Worm (Caenorhabditis elegans) whole organism, L1 larva: Measurements from ENCODE around the gene drd-50.

Source experiments
- ceh-82 ChIP-seq, 3 experiments: fragments of 150-350 bp in 1 of 3; sonication (generic microtip) in 2 of 3; optimal IDR thresholded peaks; 2 replicates each; lab custom pipeline; 2014 to 2017; ENCODE audit warnings: missing biosample characterization in 3 of 3, missing genetic modification characterization in 3 of 3
- dpl-1 ChIP-seq, 3 experiments: fragments of 150-350 bp in 2 of 3; sonication (generic microtip) in 1 of 3; optimal IDR thresholded peaks; 2 replicates each; lab custom pipeline; 2014 to 2017; ENCODE audit warnings: missing biosample characterization in 3 of 3, missing genetic modification characterization in 3 of 3, missing genetic modification reagents in 3 of 3
- fkh-10 ChIP-seq: sonication (generic microtip); optimal IDR thresholded peaks from 2 replicates; lab custom pipeline; 2017; ENCODE audit warnings: missing biosample characterization, missing genetic modification reagents, missing genetic modification characterization
- fkh-8 ChIP-seq: sonication (generic microtip); optimal IDR thresholded peaks from 2 replicates; lab custom pipeline; 2016; ENCODE audit warnings: mild to moderate bottlenecking, missing genetic modification characterization, missing compliant biosample characterization
- fos-1 ChIP-seq: fragments of 150-350 bp; optimal IDR thresholded peaks from 2 replicates; lab custom pipeline; 2014; ENCODE audit warnings: missing biosample characterization, missing genetic modification characterization
- mdl-1 ChIP-seq, 2 experiments: fragments of 150-350 bp; optimal IDR thresholded peaks; 2 replicates each; lab custom pipeline; 2014 to 2017; ENCODE audit warnings: missing biosample characterization in 2 of 2, missing genetic modification characterization in 2 of 2, inconsistent platforms in 1 of 2
- nhr-77 ChIP-seq: fragments of 150-350 bp; optimal IDR thresholded peaks from 2 replicates; lab custom pipeline; 2014; ENCODE audit warnings: missing biosample characterization, missing genetic modification characterization
- snpc-4 ChIP-seq: fragments of 150-350 bp; optimal IDR thresholded peaks from 2 replicates; lab custom pipeline; 2014; ENCODE audit warnings: missing biosample characterization, missing genetic modification characterization
- sox-4 ChIP-seq: sonication (generic microtip); optimal IDR thresholded peaks from 2 replicates; lab custom pipeline; 2016; ENCODE audit warnings: missing genetic modification characterization, missing compliant biosample characterization
- tbx-2 ChIP-seq: sonication (generic microtip); optimal IDR thresholded peaks from 2 replicates; lab custom pipeline; 2016; ENCODE audit warnings: missing genetic modification characterization, missing compliant biosample characterization
- xbp-1 ChIP-seq: sonication (generic microtip); optimal IDR thresholded peaks from 2 replicates; lab custom pipeline; 2016; ENCODE audit warnings: missing genetic modification characterization, missing compliant biosample characterization
- ztf-11 ChIP-seq, 2 experiments: sonication (generic microtip); optimal IDR thresholded peaks; 2 replicates each; lab custom pipeline; 2016 to 2017; ENCODE audit warnings: missing genetic modification characterization in 2 of 2, missing biosample characterization in 1 of 2, missing compliant biosample characterization in 1 of 2

- no peak for TF ChIP-seq ceh-82 (tag; optimal IDR thresholded peaks at IDR 0.05; lab: Kevin White, UChicago)
- no peak for TF ChIP-seq mdl-1 (tag; optimal IDR thresholded peaks at IDR 0.05; lab: Kevin White, UChicago)
- no peak for TF ChIP-seq snpc-4
- TF ChIP-seq nhr-77 (tag; lab: Kevin White, UChicago) = no peak
- TF ChIP-seq ztf-11 (tag; optimal IDR thresholded peaks at IDR 0.05; lab: Kevin White, UChicago) = no peak
- no peak for TF ChIP-seq tbx-2 (tag; lab: Kevin White, UChicago)
- TF ChIP-seq fos-1 = no peak
- TF ChIP-seq dpl-1 (GFP tag; optimal IDR thresholded peaks at IDR 0.05; lab: Kevin White, UChicago) = no peak
- TF ChIP-seq sox-4 = no peak
- TF ChIP-seq xbp-1 (tag; lab: Kevin White, UChicago) = no peak
- TF ChIP-seq fkh-10 (GFP tag; lab: Kevin White, UChicago) = no peak
- TF ChIP-seq fkh-8 (tag; lab: Kevin White, UChicago) = no peak
Observed at ce11 chrIV:4083094-4083493, 34.4 kb upstream of the drd-50 start.
